Fruit fly (Drosophila melanogaster) whole organism, adult: Measurements from ENCODE around the gene indra.

Experiments
- CG5204 ChIP-seq: fragments of 200-800 bp; sonication (Bioruptor generic); optimal IDR thresholded peaks from 2 replicates; lab custom pipeline; 2016; ENCODE audit warnings: missing biosample characterization, missing genetic modification characterization
- bab1 ChIP-seq: fragments of 200-800 bp; sonication (Bioruptor generic); optimal IDR thresholded peaks from 3 replicates; lab custom pipeline; 2019; ENCODE audit warnings: missing biosample characterization, mild to moderate bottlenecking, missing genetic modification characterization, moderate library complexity
- kay ChIP-seq: fragments of 200-800 bp; sonication (Bioruptor generic); peaks from one replicate; lab custom pipeline; 2016; ENCODE audit warnings: missing biosample characterization, missing genetic modification characterization, borderline replicate concordance
- ovo ChIP-seq: fragments of 200-800 bp; sonication (Bioruptor generic); optimal IDR thresholded peaks from 2 replicates; lab custom pipeline; 2016; ENCODE audit warnings: missing biosample characterization, missing genetic modification characterization
- toe ChIP-seq: fragments of 200-800 bp; sonication (Bioruptor generic); optimal IDR thresholded peaks from 2 replicates; lab custom pipeline; 2016; ENCODE audit warnings: missing biosample characterization, missing genetic modification characterization

DNA sequence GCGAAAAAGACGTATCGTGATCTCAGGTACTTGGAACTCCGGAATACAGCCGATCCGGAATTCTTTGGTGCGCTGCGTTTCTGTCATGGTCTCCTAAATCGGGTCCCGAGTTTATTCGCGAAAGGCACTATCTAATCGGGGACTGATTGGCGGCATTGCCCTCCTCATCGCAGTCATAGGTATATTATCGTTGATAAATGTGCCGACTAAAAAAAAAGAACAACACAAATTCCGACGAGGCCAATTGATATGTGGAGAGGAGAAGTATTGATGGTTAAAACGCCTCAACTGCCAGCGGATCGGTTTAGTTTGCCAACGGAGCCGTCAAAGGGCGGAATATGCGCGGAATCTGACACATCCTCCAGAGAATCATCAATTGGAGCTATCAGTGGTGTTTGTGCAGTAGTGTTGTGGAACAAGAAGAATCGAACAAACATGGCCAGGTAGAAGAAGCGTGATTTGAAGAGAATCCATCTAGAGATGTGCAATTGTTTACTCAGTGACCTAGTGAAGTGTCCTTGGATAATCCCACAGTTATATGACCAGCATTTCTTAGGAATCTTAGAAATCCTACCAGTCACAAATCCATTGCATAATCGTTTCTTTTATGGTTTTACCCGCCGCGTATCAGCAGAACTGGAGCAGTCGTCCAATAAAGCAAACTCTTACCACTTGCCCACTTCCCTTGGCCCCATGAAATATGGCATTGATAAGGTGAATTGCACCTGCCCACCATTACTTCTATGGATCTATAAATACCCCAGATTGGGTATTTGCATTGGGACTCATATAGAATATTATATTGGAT lies 17.2 kb downstream of the indra start:
- no peak for TF ChIP-seq CG5204 (GFP tag; lab: Kevin White, UChicago)
- no peak for TF ChIP-seq bab1
- no peak for TF ChIP-seq kay (GFP tag; lab: Kevin White, UChicago)
- no peak for TF ChIP-seq toe (GFP tag; lab: Kevin White, UChicago)
- no peak for TF ChIP-seq ovo
